Fruit fly (Drosophila melanogaster): Measurements from ENCODE around the gene CG13907.
A peak's percentile ranks its signal among the peaks of the same experiment; 100 is the strongest.
"Not testable (repeated sequence)": the region's sequence is repeated elsewhere in the genome, so short reads cannot be mapped to it uniquely, and the experiment has no call there.

Gene CG13907

DNA sequence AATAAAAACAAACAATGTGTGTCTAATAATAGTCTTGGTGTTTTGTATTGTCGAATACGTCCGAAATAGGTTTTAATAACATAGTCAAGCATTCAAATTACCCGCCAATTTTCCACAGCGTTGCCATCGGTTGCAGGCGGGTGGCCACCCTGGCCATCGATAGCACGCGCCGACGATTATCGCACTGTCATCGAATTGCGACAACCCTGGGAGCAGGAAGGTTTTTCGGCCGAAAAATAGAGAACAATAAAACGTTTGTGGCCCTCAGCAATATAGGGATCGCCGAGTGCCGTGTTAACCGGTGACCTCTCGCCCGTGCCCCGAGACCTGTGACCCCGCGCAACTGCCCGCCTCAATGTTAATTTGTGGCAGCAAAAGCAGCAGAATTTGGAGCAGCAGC lies 10.1 kb downstream of the CG13907 start, which contains the start of gene Usp10 (continued):
- TF ChIP-seq Tbp (GFP tag; optimal IDR thresholded peaks at IDR 0.05) (no peak), CG6683 (GFP tag; optimal IDR thresholded peaks at IDR 0.05) (no peak), inv (GFP tag; IDR thresholded peaks at IDR 0.05; ENCODE audit: partially characterized antibody) (peak; percentile 49; the same call in 1 of the 2 replicates), CG16813 (GFP tag; IDR thresholded peaks at IDR 0.05; ENCODE audit: partially characterized antibody) (peak; percentile 81), CG1603 (tag; optimal IDR thresholded peaks at IDR 0.05) (peak; percentile 78), CG42726 (GFP tag; IDR thresholded peaks at IDR 0.05; ENCODE audit: partially characterized antibody) (peak; percentile 82), nerfin-2 (GFP tag; IDR thresholded peaks at IDR 0.05; ENCODE audit: partially characterized antibody) (peak; percentile 57), CoRest (tag; optimal IDR thresholded peaks at IDR 0.05) (no peak), D (optimal IDR thresholded peaks at IDR 0.05) (peak; percentile 79), D (GFP tag; optimal IDR thresholded peaks at IDR 0.05) (no peak), amos (GFP tag; IDR thresholded peaks at IDR 0.05; ENCODE audit: partially characterized antibody) (peak; percentile 88), CG17361 (GFP tag; IDR thresholded peaks at IDR 0.05) (no peak), gro (GFP tag; optimal IDR thresholded peaks at IDR 0.05) (no peak), BtbVII (GFP tag; optimal IDR thresholded peaks at IDR 0.05) (no peak), MBD-R2 (GFP tag; IDR thresholded peaks at IDR 0.05) (peak; percentile 82), CG12155 (GFP tag; optimal IDR thresholded peaks at IDR 0.05) (peak; percentile 1), sna (GFP tag; IDR thresholded peaks at IDR 0.05; ENCODE audit: partially characterized antibody) (peak; percentile 13; the same call in 1 of the 2 replicates), CG2116 (GFP tag; optimal IDR thresholded peaks at IDR 0.05) (peak; percentile 88), vnd (GFP tag; IDR thresholded peaks at IDR 0.05; ENCODE audit: partially characterized antibody) (peak; percentile 56; the same call in 2 of the 3 replicates), NFAT (GFP tag; IDR thresholded peaks at IDR 0.05) (0 out of 2 replicates have a peak, but pooled peaks have one; percentile 19), MESR4 (GFP tag; optimal IDR thresholded peaks at IDR 0.05) (peak; percentile 61), hb (GFP tag; IDR thresholded peaks at IDR 0.05; ENCODE audit: partially characterized antibody) (peak; percentile 73; the same call in 1 of the 3 replicates)

dm6 chr3L:868800-869199 lies 13.0 kb downstream of the CG13907 start:
- TF ChIP-seq CG15514 (GFP tag; optimal IDR thresholded peaks at IDR 0.05) (peak; percentile 88), CG12219 (GFP tag; optimal IDR thresholded peaks at IDR 0.05) (no peak), chm (GFP tag; IDR thresholded peaks at IDR 0.05) (no peak), pita (GFP tag; optimal IDR thresholded peaks at IDR 0.05) (peak; percentile 18), CTCF (GFP tag; optimal IDR thresholded peaks at IDR 0.05) (peak; percentile 88)

DNA sequence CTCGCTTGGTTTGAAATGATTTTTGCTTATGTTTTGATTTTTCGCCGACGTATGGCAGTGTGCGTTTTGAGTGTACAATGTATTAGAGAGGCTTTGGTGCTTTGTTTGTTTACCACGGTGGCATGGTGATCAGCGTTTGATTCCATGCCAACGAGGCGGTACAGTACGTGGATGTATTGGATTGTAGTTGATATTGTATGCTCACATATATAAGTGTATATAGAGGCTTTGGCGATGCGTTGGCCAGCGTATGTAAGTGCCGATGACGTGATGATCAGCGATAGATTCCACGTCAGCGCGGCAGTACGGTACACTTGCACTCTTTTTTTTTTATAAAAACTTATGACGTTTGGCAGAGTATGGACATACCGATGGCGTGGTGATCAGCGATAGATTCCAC lies 16.7 kb downstream of the CG13907 start, which contains the start of gene CG12502:
TSS of gene CG12502 (plus strand) at position 301 of the 400 bp plus-strand sequence.
- TF ChIP-seq CG30020 (tag; optimal IDR thresholded peaks at IDR 0.05); Hr3 (GFP tag; optimal IDR thresholded peaks at IDR 0.05); psq (GFP tag; optimal IDR thresholded peaks at IDR 0.05): not testable (repeated sequence)

- TF ChIP-seq CG14710 (tag; optimal IDR thresholded peaks at IDR 0.05) (peak; percentile 19), ftz-f1 (GFP tag; optimal IDR thresholded peaks at IDR 0.05) (no peak), esg (GFP tag; conservative IDR thresholded peaks at IDR 0.05) (peak; percentile 79), Sry-β (GFP tag; optimal IDR thresholded peaks at IDR 0.05) (no peak), CG8478 (optimal IDR thresholded peaks at IDR 0.05) (no peak), pum (GFP tag; optimal IDR thresholded peaks at IDR 0.05) (peak; percentile 55), ase (GFP tag; IDR thresholded peaks at IDR 0.05) (peak; percentile 87), CG17829 (tag; optimal IDR thresholded peaks at IDR 0.05) (peak; percentile 59), Myb (GFP tag; optimal IDR thresholded peaks at IDR 0.05) (peak; percentile 58), CG31441 (GFP tag; IDR thresholded peaks at IDR 0.05) (peak; percentile 59; the same call in 1 of the 2 replicates), CG11398 (GFP tag; optimal IDR thresholded peaks at IDR 0.05) (peak; percentile 8), Nf-YA (GFP tag; IDR thresholded peaks at IDR 0.05) (peak; percentile 63; the same call in 1 of the 2 replicates), tin (GFP tag; optimal IDR thresholded peaks at IDR 0.05) (peak; percentile 59), aop (GFP tag; IDR thresholded peaks at IDR 0.05) (peak; percentile 60; the same call in 1 of the 2 replicates), CG4424 (GFP tag; optimal IDR thresholded peaks at IDR 0.05) (peak; percentile 31), ac (GFP tag; optimal IDR thresholded peaks at IDR 0.05) (peak; percentile 7)
These were observed 24.5 kb downstream of the CG13907 start, which contains the start of gene dpr20 for dm6 chr3L:857063-858015. dpr20 (minus strand) TSS chr3L:857248.
